Fruit fly (Drosophila melanogaster): ENCODE results near the gene beta-PheRS.

The beta-PheRS gene

DNA sequence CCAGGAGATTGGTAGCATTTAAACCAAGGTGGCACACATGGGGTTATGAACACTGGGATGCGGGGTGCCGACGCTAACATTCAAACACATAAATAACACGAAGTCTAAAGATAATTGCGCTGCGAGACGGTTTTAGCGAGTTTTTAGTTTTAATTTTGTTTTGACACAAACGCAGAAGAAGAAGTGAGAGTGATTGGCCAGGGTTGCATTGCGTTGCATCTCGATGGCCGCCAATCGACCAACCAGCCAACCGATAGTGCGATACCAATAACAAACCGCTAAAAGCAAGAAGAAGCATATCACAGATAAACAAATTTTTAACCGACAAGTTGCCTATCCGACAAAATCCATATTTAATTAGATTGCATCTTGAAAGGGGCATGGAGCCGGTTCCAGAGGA is 25.7 kb downstream of the beta-PheRS start, which contains the start of the genes Spps and CG13609 (continued):
- TF ChIP-seq br (optimal IDR thresholded peaks at IDR 0.05) (no peak), CG3995 (GFP tag; optimal IDR thresholded peaks at IDR 0.05) (peak; percentile 72), tio (GFP tag; optimal IDR thresholded peaks at IDR 0.05) (no peak), CG2120 (GFP tag; optimal IDR thresholded peaks at IDR 0.05) (no peak), cg (GFP tag; optimal IDR thresholded peaks at IDR 0.05) (no peak), CG12236 (GFP tag; optimal IDR thresholded peaks at IDR 0.05) (no peak), D19A (tag; optimal IDR thresholded peaks at IDR 0.05) (no peak), Neu2 (GFP tag; optimal IDR thresholded peaks at IDR 0.05; ENCODE audit: borderline replicate concordance) (no peak), so (GFP tag; IDR thresholded peaks at IDR 0.05) (no peak), gce (GFP tag; IDR thresholded peaks at IDR 0.05) (no peak), Chrac-16 (GFP tag; optimal IDR thresholded peaks at IDR 0.05) (no peak), Dref (GFP tag; IDR thresholded peaks at IDR 0.05) (peak; percentile 96), Opbp (GFP tag; IDR thresholded peaks at IDR 0.05; ENCODE audit: partially characterized antibody) (peak; percentile 98), NFAT (GFP tag; IDR thresholded peaks at IDR 0.05) (no peak), oc (tag; optimal IDR thresholded peaks at IDR 0.05) (no peak), PHDP (tag; optimal IDR thresholded peaks at IDR 0.05) (no peak), pita (GFP tag; optimal IDR thresholded peaks at IDR 0.05) (no peak), Nf-YA (GFP tag; IDR thresholded peaks at IDR 0.05) (0 out of 2 replicates have a peak, but pooled peaks have one; percentile 20), CG32772 (GFP tag; IDR thresholded peaks at IDR 0.05) (no peak), CG8924 (tag; optimal IDR thresholded peaks at IDR 0.05) (peak; percentile 57), CG12744 (GFP tag; optimal IDR thresholded peaks at IDR 0.05) (no peak), Mes4 (GFP tag; optimal IDR thresholded peaks at IDR 0.05) (peak; percentile 3), Kr (GFP tag; optimal IDR thresholded peaks at IDR 0.05) (no peak), CG18619 (GFP tag; optimal IDR thresholded peaks at IDR 0.05) (no peak), CG9727 (GFP tag; optimal IDR thresholded peaks at IDR 0.05) (no peak), MESR4 (GFP tag; optimal IDR thresholded peaks at IDR 0.05) (peak; percentile 87), zen (tag; optimal IDR thresholded peaks at IDR 0.05) (no peak), crol (GFP tag; IDR thresholded peaks at IDR 0.05) (no peak), tx (GFP tag; optimal IDR thresholded peaks at IDR 0.05) (no peak), dan (GFP tag; IDR thresholded peaks at IDR 0.05) (no peak), CG34376 (GFP tag; optimal IDR thresholded peaks at IDR 0.05) (peak; percentile 14), Med (GFP tag) (peak; percentile 87), HLHmδ (GFP tag; optimal IDR thresholded peaks at IDR 0.05) (peak; percentile 2), CG12071 (GFP tag; optimal IDR thresholded peaks at IDR 0.05) (no peak), Ets65A (GFP tag) (peak; percentile 78), dpn (GFP tag; optimal IDR thresholded peaks at IDR 0.05) (peak in 1 of 2 experiments; percentile 38), cas (GFP tag; IDR thresholded peaks at IDR 0.05) (no peak), twi (tag; optimal IDR thresholded peaks at IDR 0.05) (no peak), dm (GFP tag; optimal IDR thresholded peaks at IDR 0.05) (peak; percentile 14), CG2129 (GFP tag; IDR thresholded peaks at IDR 0.05; ENCODE audit: partially characterized antibody) (peak; percentile 72), CG32767 (GFP tag; IDR thresholded peaks at IDR 0.05) (no peak), CG2678 (tag; optimal IDR thresholded peaks at IDR 0.05) (no peak), CG1602 (GFP tag; optimal IDR thresholded peaks at IDR 0.05) (no peak), HmgZ (tag; optimal IDR thresholded peaks at IDR 0.05) (peak; percentile 71), dysf (GFP tag; IDR thresholded peaks at IDR 0.05) (no peak), Doc3 (GFP tag; IDR thresholded peaks at IDR 0.05; ENCODE audit: partially characterized antibody) (peak; percentile 83), CG33557 (GFP tag; optimal IDR thresholded peaks at IDR 0.05) (peak; percentile 46), H15 (GFP tag; IDR thresholded peaks at IDR 0.05) (no peak), gt (GFP tag; IDR thresholded peaks at IDR 0.05) (no peak), Spps (tag; optimal IDR thresholded peaks at IDR 0.05) (peak; percentile 52), crc (GFP tag; optimal IDR thresholded peaks at IDR 0.05) (no peak), CG17361 (GFP tag; IDR thresholded peaks at IDR 0.05) (no peak), Jarid2 (GFP tag; optimal IDR thresholded peaks at IDR 0.05) (no peak)

Measured in whole organism, embryonic.